Fruit fly (Drosophila melanogaster): ENCODE measurements around the gene Gr28a.
A peak's percentile ranks its signal among the peaks of the same experiment; 100 is the strongest.

Gr28a gene

DNA sequence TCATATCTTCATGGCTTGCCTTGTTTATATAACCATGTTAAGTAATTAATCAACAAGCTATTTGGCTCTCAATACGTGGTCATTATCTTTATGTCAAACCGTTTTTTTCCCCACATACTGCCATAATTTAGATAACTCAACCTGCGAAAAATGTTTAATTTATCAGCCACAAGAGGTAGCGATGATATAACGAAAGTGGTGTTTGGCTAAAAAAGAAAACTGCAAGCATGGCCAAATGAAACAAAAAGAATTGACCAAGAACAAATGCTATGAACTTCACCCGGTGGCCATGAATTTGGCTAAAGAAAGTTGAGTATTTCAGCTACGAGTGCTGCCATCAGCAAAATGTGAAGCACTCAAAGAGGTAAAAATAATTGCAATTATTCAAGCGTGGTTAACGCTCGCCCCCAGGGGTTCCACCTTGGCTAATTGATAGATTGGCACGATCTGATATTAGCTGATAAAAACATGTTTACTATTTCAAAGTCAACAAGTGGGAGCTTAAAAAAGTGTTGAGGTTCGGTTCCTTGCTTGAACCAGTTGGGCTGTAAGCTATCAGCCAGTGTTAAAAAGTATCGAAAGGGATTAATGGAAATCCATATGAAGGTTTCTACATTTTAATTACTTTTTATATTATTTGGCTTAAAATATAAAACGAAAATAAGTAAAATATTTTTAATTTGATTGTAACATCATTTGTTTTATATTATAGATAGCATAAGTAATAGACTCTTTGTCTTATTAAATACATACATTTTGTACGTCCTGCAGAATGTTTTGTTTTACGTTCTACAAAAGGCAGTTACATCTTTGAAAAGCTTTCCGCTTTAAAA, 17.3 kb downstream of the Gr28a start:
- TF ChIP-seq fru (GFP tag; optimal IDR thresholded peaks at IDR 0.05) = peak; percentile 37
- peak; percentile 96 for TF ChIP-seq Hr83 (GFP tag; optimal IDR thresholded peaks at IDR 0.05; ENCODE audit: poor library complexity, severe bottlenecking)
- no peak for TF ChIP-seq CrebA (GFP tag; optimal IDR thresholded peaks at IDR 0.05; ENCODE audit: borderline replicate concordance)
- TF ChIP-seq sv (GFP tag; optimal IDR thresholded peaks at IDR 0.05) = peak; percentile 74
- TF ChIP-seq Abd-B (GFP tag; optimal IDR thresholded peaks at IDR 0.05) = no peak
- TF ChIP-seq HLH106 (tag; optimal IDR thresholded peaks at IDR 0.05) = peak; percentile 39
- peak in 1 of 2 experiments; percentile 49 for TF ChIP-seq foxo (GFP tag; optimal IDR thresholded peaks at IDR 0.05)
- peak; percentile 47 for TF ChIP-seq tai (GFP tag; optimal IDR thresholded peaks at IDR 0.05)
- TF ChIP-seq N (GFP tag; optimal IDR thresholded peaks at IDR 0.05) = no peak
- TF ChIP-seq Hnf4 (GFP tag; optimal IDR thresholded peaks at IDR 0.05) = peak; percentile 62
- no peak for TF ChIP-seq lola (GFP tag; optimal IDR thresholded peaks at IDR 0.05)
- TF ChIP-seq Myc (optimal IDR thresholded peaks at IDR 0.05) = no peak
- TF ChIP-seq CG9705 (GFP tag; optimal IDR thresholded peaks at IDR 0.05) = peak; percentile 37
- TF ChIP-seq dsf (GFP tag; optimal IDR thresholded peaks at IDR 0.05; ENCODE audit: borderline replicate concordance) = peak; percentile 11
- no peak for TF ChIP-seq dl (GFP tag; optimal IDR thresholded peaks at IDR 0.05; ENCODE audit: insufficient read depth in 1 of 2, partially characterized antibody in 2 of 2)
- no peak for TF ChIP-seq Sp1 (GFP tag; optimal IDR thresholded peaks at IDR 0.05)
- TF ChIP-seq Rel (GFP tag; optimal IDR thresholded peaks at IDR 0.05) = no peak
- no peak for TF ChIP-seq Rel (tag; optimal IDR thresholded peaks at IDR 0.05)
- no peak for TF ChIP-seq Dfd (GFP tag; optimal IDR thresholded peaks at IDR 0.05)
- TF ChIP-seq ey (GFP tag; optimal IDR thresholded peaks at IDR 0.05) = peak; percentile 21
- TF ChIP-seq brk (GFP tag; optimal IDR thresholded peaks at IDR 0.05) = peak; percentile 51
- TF ChIP-seq woc (GFP tag; optimal IDR thresholded peaks at IDR 0.05) = no peak
- TF ChIP-seq br (GFP tag; optimal IDR thresholded peaks at IDR 0.05) = peak; percentile 24
- no peak for TF ChIP-seq sage (GFP tag; optimal IDR thresholded peaks at IDR 0.05)
- no peak for TF ChIP-seq Vsx2 (GFP tag; optimal IDR thresholded peaks at IDR 0.05; ENCODE audit: partially characterized antibody)
- TF ChIP-seq pan (optimal IDR thresholded peaks at IDR 0.05) = no peak
- peak; percentile 50 for TF ChIP-seq rgr (GFP tag; optimal IDR thresholded peaks at IDR 0.05)
- no peak for TF ChIP-seq Mio (GFP tag; optimal IDR thresholded peaks at IDR 0.05)
- TF ChIP-seq psq (GFP tag; optimal IDR thresholded peaks at IDR 0.05) = peak; percentile 35
- TF ChIP-seq dmrt93B (GFP tag; optimal IDR thresholded peaks at IDR 0.05) = peak; percentile 39
- no peak for TF ChIP-seq usp (GFP tag; optimal IDR thresholded peaks at IDR 0.05)
- TF ChIP-seq h (GFP tag; optimal IDR thresholded peaks at IDR 0.05) = peak; percentile 49
- no peak for TF ChIP-seq CG32264 (GFP tag; optimal IDR thresholded peaks at IDR 0.05)
- TF ChIP-seq GATAd (GFP tag; optimal IDR thresholded peaks at IDR 0.05) = no peak
- TF ChIP-seq Hr78 (GFP tag; optimal IDR thresholded peaks at IDR 0.05) = no peak
- no peak for TF ChIP-seq Jra (GFP tag; optimal IDR thresholded peaks at IDR 0.05)
- no peak for TF ChIP-seq Dif (GFP tag; optimal IDR thresholded peaks at IDR 0.05; ENCODE audit: partially characterized antibody)
- peak; percentile 40 for TF ChIP-seq OdsH (GFP tag; optimal IDR thresholded peaks at IDR 0.05)
- peak; percentile 44 for TF ChIP-seq jim (GFP tag; optimal IDR thresholded peaks at IDR 0.05)

dm6 chr2L:7435475-7435874, 18.5 kb downstream of the Gr28a start:
- TF ChIP-seq psq (GFP tag; optimal IDR thresholded peaks at IDR 0.05) (no peak), Hnf4 (GFP tag; optimal IDR thresholded peaks at IDR 0.05) (no peak), dmrt93B (GFP tag; optimal IDR thresholded peaks at IDR 0.05) (no peak), Mio (GFP tag; optimal IDR thresholded peaks at IDR 0.05) (no peak), Hr83 (GFP tag; optimal IDR thresholded peaks at IDR 0.05; ENCODE audit: poor library complexity, severe bottlenecking) (no peak), pan (optimal IDR thresholded peaks at IDR 0.05) (no peak), CrebA (GFP tag; optimal IDR thresholded peaks at IDR 0.05; ENCODE audit: borderline replicate concordance) (no peak), sv (GFP tag; optimal IDR thresholded peaks at IDR 0.05) (no peak), CG32264 (GFP tag; optimal IDR thresholded peaks at IDR 0.05) (no peak), brk (GFP tag; optimal IDR thresholded peaks at IDR 0.05) (no peak), rgr (GFP tag; optimal IDR thresholded peaks at IDR 0.05) (no peak), Hr78 (GFP tag; optimal IDR thresholded peaks at IDR 0.05) (no peak), h (GFP tag; optimal IDR thresholded peaks at IDR 0.05) (no peak), Abd-B (GFP tag; optimal IDR thresholded peaks at IDR 0.05) (no peak), HLH106 (tag; optimal IDR thresholded peaks at IDR 0.05) (no peak), GATAd (GFP tag; optimal IDR thresholded peaks at IDR 0.05) (no peak), foxo (GFP tag; optimal IDR thresholded peaks at IDR 0.05) (no peak), woc (GFP tag; optimal IDR thresholded peaks at IDR 0.05) (no peak), Vsx2 (GFP tag; optimal IDR thresholded peaks at IDR 0.05; ENCODE audit: partially characterized antibody) (no peak), ey (GFP tag; optimal IDR thresholded peaks at IDR 0.05) (no peak)
